Worm (Caenorhabditis elegans) whole organism, L1 larva: ENCODE results near the gene K03A11.4.

ENCODE experiments used
- mef-2 ChIP-seq: fragments of 150-350 bp; optimal IDR thresholded peaks from 2 replicates; lab custom pipeline; 2014; ENCODE audit warnings: missing biosample characterization, missing genetic modification characterization
- skn-1 ChIP-seq: fragments of 150-350 bp; optimal IDR thresholded peaks from 2 replicates; lab custom pipeline; 2014; ENCODE audit warnings: missing biosample characterization, missing genetic modification characterization

ce11 chrX:13119900-13120299 is 41.9 kb downstream of the K03A11.4 start:
- TF ChIP-seq skn-1 (no peak), mef-2 (tag; lab: Kevin White, UChicago) (no peak)
